Worm (Caenorhabditis elegans) whole organism, L3 larva: Measurements from ENCODE around the gene Y53F4B.7.

Experiments
- ama-1 ChIP-seq: fragments of 150-350 bp; optimal IDR thresholded peaks from 2 replicates; lab custom pipeline; 2018
- ceh-16 ChIP-seq: sonication (generic microtip); optimal IDR thresholded peaks from 2 replicates; lab custom pipeline; 2017; ENCODE audit warnings: missing biosample characterization, missing genetic modification characterization
- ceh-28 ChIP-seq: fragments of 150-350 bp; optimal IDR thresholded peaks from 2 replicates; lab custom pipeline; 2014; ENCODE audit warnings: missing biosample characterization, missing genetic modification reagents, missing genetic modification characterization
- elt-2 ChIP-seq: sonication (generic microtip); optimal IDR thresholded peaks from 2 replicates; lab custom pipeline; 2016; ENCODE audit warnings: missing genetic modification reagents, mild to moderate bottlenecking, missing genetic modification characterization, missing compliant biosample characterization
- fos-1 ChIP-seq: fragments of 150-350 bp; optimal IDR thresholded peaks from 2 replicates; lab custom pipeline; 2014; ENCODE audit warnings: missing biosample characterization, missing genetic modification characterization
- nhr-11 ChIP-seq: fragments of 150-350 bp; optimal IDR thresholded peaks from 2 replicates; lab custom pipeline; 2014; ENCODE audit warnings: missing biosample characterization, missing genetic modification characterization
- nhr-76 ChIP-seq: fragments of 150-350 bp; sonication (generic microtip); optimal IDR thresholded peaks from 5 replicates; lab custom pipeline; 2014; ENCODE audit warnings: missing biosample characterization, missing genetic modification characterization
- snpc-4 ChIP-seq: fragments of 150-350 bp; optimal IDR thresholded peaks from 2 replicates; lab custom pipeline; 2014; ENCODE audit warnings: missing biosample characterization, missing genetic modification characterization
- unc-39 ChIP-seq: sonication (generic microtip); optimal IDR thresholded peaks from 4 replicates; lab custom pipeline; 2017; ENCODE audit warnings: missing biosample characterization, missing genetic modification characterization

DNA sequence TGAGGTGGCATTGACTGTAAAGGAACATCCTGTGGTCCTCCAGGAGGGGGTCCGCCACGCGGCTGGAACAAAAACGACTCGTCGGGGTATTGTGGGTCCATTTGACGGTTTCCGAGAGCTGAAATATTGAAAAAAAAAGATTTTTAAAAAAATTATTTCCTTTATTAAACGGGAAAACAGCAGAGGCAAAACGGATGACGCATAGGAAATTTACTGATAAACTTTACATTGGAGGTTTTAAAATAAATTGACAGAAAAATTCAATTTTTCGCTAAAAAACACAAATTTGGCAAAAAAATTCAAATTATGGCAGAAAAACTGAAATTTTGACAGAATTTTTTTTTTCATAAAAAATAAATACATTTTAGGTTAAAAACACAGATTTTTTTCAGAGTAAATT is 8.8 kb upstream of the Y53F4B.7 start, which contains the start of gene Y53F4B.5:
- TF ChIP-seq snpc-4 (tag; lab: Kevin White, UChicago) = no peak
- no peak for TF ChIP-seq ceh-28 (tag; lab: Kevin White, UChicago)
- no peak for TF ChIP-seq unc-39 (tag; lab: Kevin White, UChicago)
- no peak for TF ChIP-seq ama-1
- no peak for TF ChIP-seq elt-2 (tag; lab: Kevin White, UChicago)
- TF ChIP-seq fos-1 (tag; lab: Kevin White, UChicago) = no peak
- no peak for TF ChIP-seq ceh-16 (tag; lab: Kevin White, UChicago)
- no peak for TF ChIP-seq nhr-11 (tag; lab: Kevin White, UChicago)
- no peak for TF ChIP-seq nhr-76 (tag; lab: Kevin White, UChicago)
